Fruit fly (Drosophila melanogaster): ENCODE measurements around the gene Gdap1.
A peak's percentile ranks its signal among the peaks of the same experiment; 100 is the strongest.

The Gdap1 gene

dm6 chr3L:5187572-5187934, 45.8 kb downstream of the Gdap1 start (continued):
- no peak for TF ChIP-seq hkb (optimal IDR thresholded peaks at IDR 0.05)
- TF ChIP-seq hkb (GFP tag; IDR thresholded peaks at IDR 0.05), result peak; percentile 62
- TF ChIP-seq az2 (GFP tag; optimal IDR thresholded peaks at IDR 0.05), result peak; percentile 42
- TF ChIP-seq Ravus (GFP tag; IDR thresholded peaks at IDR 0.05), result no peak
- no peak for TF ChIP-seq hth (optimal IDR thresholded peaks at IDR 0.05)
- peak; percentile 2 for TF ChIP-seq Bteb2 (GFP tag; optimal IDR thresholded peaks at IDR 0.05)
- peak; percentile 60; the same call in 1 of the 2 replicates for TF ChIP-seq chm (GFP tag; IDR thresholded peaks at IDR 0.05)
- no peak for TF ChIP-seq Sin3A (optimal IDR thresholded peaks at IDR 0.05)
- TF ChIP-seq CG16863 (GFP tag; optimal IDR thresholded peaks at IDR 0.05), result peak; percentile 48
- peak; percentile 72 for TF ChIP-seq CG10959 (GFP tag; IDR thresholded peaks at IDR 0.05)
- peak; percentile 63 for TF ChIP-seq CG17829 (tag; optimal IDR thresholded peaks at IDR 0.05)
- TF ChIP-seq H2.0 (GFP tag; IDR thresholded peaks at IDR 0.05), result peak; percentile 66
- TF ChIP-seq CG8388 (GFP tag; optimal IDR thresholded peaks at IDR 0.05), result peak; percentile 51
- peak; percentile 62 for TF ChIP-seq NC2β (GFP tag; optimal IDR thresholded peaks at IDR 0.05)
- no peak for TF ChIP-seq CG12104 (GFP tag; optimal IDR thresholded peaks at IDR 0.05)
- peak; percentile 68 for TF ChIP-seq CG10366 (GFP tag; IDR thresholded peaks at IDR 0.05)
- TF ChIP-seq klu (GFP tag; IDR thresholded peaks at IDR 0.05), result no peak
- peak; percentile 19; the same call in 1 of the 2 replicates for TF ChIP-seq CG11085 (GFP tag; IDR thresholded peaks at IDR 0.05)
- no peak for TF ChIP-seq org-1 (GFP tag; optimal IDR thresholded peaks at IDR 0.05)
- TF ChIP-seq CG2129 (GFP tag; IDR thresholded peaks at IDR 0.05; ENCODE audit: partially characterized antibody), result no peak
- TF ChIP-seq CG13775 (GFP tag; optimal IDR thresholded peaks at IDR 0.05), result no peak
- peak; percentile 77 for TF ChIP-seq Blimp-1 (GFP tag; optimal IDR thresholded peaks at IDR 0.05)
- TF ChIP-seq CG3065 (GFP tag; optimal IDR thresholded peaks at IDR 0.05), result no peak
- TF ChIP-seq CG2120 (GFP tag; optimal IDR thresholded peaks at IDR 0.05), result peak; percentile 55
- no peak for TF ChIP-seq tx (GFP tag; optimal IDR thresholded peaks at IDR 0.05)
- peak; percentile 49; the same call in 1 of the 2 replicates for TF ChIP-seq danr (GFP tag; IDR thresholded peaks at IDR 0.05)
- no peak for TF ChIP-seq psq (GFP tag; optimal IDR thresholded peaks at IDR 0.05)
- 0 out of 2 replicates have a peak, but pooled peaks have one; percentile 33 for TF ChIP-seq Taf1 (GFP tag; IDR thresholded peaks at IDR 0.05)
- no peak for TF ChIP-seq CG33213 (GFP tag; optimal IDR thresholded peaks at IDR 0.05)
- TF ChIP-seq chif (GFP tag; optimal IDR thresholded peaks at IDR 0.05), result peak; percentile 33 to 66
- peak; percentile 36; the same call in 1 of the 2 replicates for TF ChIP-seq sim (GFP tag; IDR thresholded peaks at IDR 0.05)
- peak; percentile 54 for TF ChIP-seq Chrac-16 (GFP tag; optimal IDR thresholded peaks at IDR 0.05)
- no peak for TF ChIP-seq CG7987 (GFP tag; optimal IDR thresholded peaks at IDR 0.05)
- peak; percentile 61 for TF ChIP-seq sisA (GFP tag; IDR thresholded peaks at IDR 0.05)
- TF ChIP-seq D19A (tag; optimal IDR thresholded peaks at IDR 0.05), result peak; percentile 58
- TF ChIP-seq Opbp (GFP tag; IDR thresholded peaks at IDR 0.05; ENCODE audit: partially characterized antibody), result no peak
- no peak for TF ChIP-seq B-H2 (GFP tag; optimal IDR thresholded peaks at IDR 0.05)
- no peak for TF ChIP-seq CG1792 (GFP tag; optimal IDR thresholded peaks at IDR 0.05)
- TF ChIP-seq E2f2 (GFP tag; IDR thresholded peaks at IDR 0.05), result no peak; the same call in 1 of the 2 replicates
- no peak for TF ChIP-seq Ets65A (GFP tag)
- TF ChIP-seq CG42726 (GFP tag; IDR thresholded peaks at IDR 0.05; ENCODE audit: partially characterized antibody), result no peak
- TF ChIP-seq her (GFP tag; optimal IDR thresholded peaks at IDR 0.05), result no peak
- peak; percentile 28 for TF ChIP-seq CG9727 (GFP tag; optimal IDR thresholded peaks at IDR 0.05)
- no peak for TF ChIP-seq CG12744 (GFP tag; optimal IDR thresholded peaks at IDR 0.05)
- TF ChIP-seq Oaz (GFP tag; IDR thresholded peaks at IDR 0.05), result no peak
- TF ChIP-seq da (GFP tag; optimal IDR thresholded peaks at IDR 0.05), result no peak
- TF ChIP-seq CG18619 (GFP tag; optimal IDR thresholded peaks at IDR 0.05), result no peak
- TF ChIP-seq CG9932 (GFP tag; IDR thresholded peaks at IDR 0.05), result peak; percentile 24; the same call in 1 of the 2 replicates
- TF ChIP-seq crp (GFP tag; optimal IDR thresholded peaks at IDR 0.05), result no peak
- TF ChIP-seq CG6854 (GFP tag; optimal IDR thresholded peaks at IDR 0.05), result no peak
- no peak for TF ChIP-seq Adf1 (GFP tag; IDR thresholded peaks at IDR 0.05)
- TF ChIP-seq HLH3B (GFP tag; IDR thresholded peaks at IDR 0.05), result peak; percentile 73
- no peak for TF ChIP-seq Ets97D (GFP tag; optimal IDR thresholded peaks at IDR 0.05)
- peak; percentile 66 for TF ChIP-seq dati (GFP tag; IDR thresholded peaks at IDR 0.05)

Measured in whole organism, embryonic.